Fruit fly (Drosophila melanogaster) whole organism, pupa: ENCODE results near the gene CG14854.

ENCODE experiments used
- CG10348 ChIP-seq: fragments of 200-800 bp; sonication (Bioruptor generic); IDR thresholded peaks from 2 replicates; pipeline ENCODE4 v1.3.6; 2022; ENCODE audit warnings: missing biosample characterization, missing genetic modification characterization
- CG13204 ChIP-seq: fragments of 200-800 bp; sonication (Bioruptor generic); optimal IDR thresholded peaks from 2 replicates; lab custom pipeline; 2018; ENCODE audit warnings: missing biosample characterization, mild to moderate bottlenecking, missing genetic modification characterization, moderate library complexity
- CG14655 ChIP-seq: fragments of 200-800 bp; sonication (Bioruptor generic); optimal IDR thresholded peaks from 3 replicates; lab custom pipeline; 2017; ENCODE audit warnings: mild to moderate bottlenecking, missing biosample characterization, missing genetic modification reagents, missing genetic modification characterization
- CG8301 ChIP-seq: fragments of 200-800 bp; sonication (Bioruptor generic); optimal IDR thresholded peaks from 2 replicates; lab custom pipeline; 2018; ENCODE audit warnings: missing biosample characterization, mild to moderate bottlenecking, missing genetic modification characterization
- EcR ChIP-seq: fragments of 200-800 bp; sonication (Bioruptor generic); optimal IDR thresholded peaks from 3 replicates; lab custom pipeline; 2019; ENCODE audit warnings: missing biosample characterization, missing genetic modification characterization, mild to moderate bottlenecking, moderate library complexity, missing genetic modification reagents

- no peak for TF ChIP-seq CG10348 (GFP tag; lab: Robert Waterston, UW)
- TF ChIP-seq CG14655 = no peak
- no peak for TF ChIP-seq EcR (GFP tag; lab: Kevin White, UChicago)
- no peak for TF ChIP-seq CG13204 (GFP tag; lab: Kevin White, UChicago)
- no peak for TF ChIP-seq CG8301 (tag; lab: Kevin White, UChicago)
These were observed 11.1 kb downstream of the CG14854 start for dm6 chr3R:14548752-14549151.
